Fruit fly (Drosophila melanogaster): ENCODE data around the gene CG6026.

CG6026 gene

DNA sequence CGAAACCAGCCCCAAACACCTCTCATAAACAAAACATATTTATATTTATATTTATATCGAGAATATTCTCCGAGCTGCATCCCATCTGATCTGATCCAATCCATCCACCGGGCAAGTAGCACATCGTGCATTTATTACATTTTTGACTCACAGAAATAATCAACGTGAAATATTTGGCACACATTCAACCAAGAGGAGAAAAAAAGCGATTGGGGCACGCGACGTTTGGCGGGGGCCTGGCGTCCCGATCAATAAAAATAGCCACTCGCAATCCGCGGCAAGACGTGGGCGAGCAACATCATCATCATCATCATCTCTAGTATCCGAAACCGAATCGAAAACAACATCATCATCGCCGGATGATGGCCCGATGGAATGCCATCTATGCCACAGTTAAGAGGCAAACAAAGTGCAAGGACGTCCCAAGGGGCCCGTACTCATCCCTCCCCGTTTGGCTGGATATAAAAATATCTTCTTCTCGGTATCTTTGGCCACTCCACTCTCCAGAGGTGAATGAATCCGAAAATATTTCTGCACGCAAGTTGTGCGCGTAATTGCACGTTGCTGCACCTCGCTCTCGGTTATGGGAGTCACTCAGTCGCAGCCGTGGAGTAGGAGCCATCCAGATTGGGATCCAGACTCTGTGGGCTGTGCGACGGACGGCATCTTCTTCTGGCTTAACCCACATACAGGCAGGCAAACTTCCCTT lies 47.5 kb downstream of the CG6026 start:
- TF ChIP-seq caup (GFP tag; optimal IDR thresholded peaks at IDR 0.05; ENCODE audit: severe bottlenecking) (no peak), cwo (GFP tag; optimal IDR thresholded peaks at IDR 0.05) (peak; percentile 50), dysf (GFP tag; IDR thresholded peaks at IDR 0.05) (no peak), pros (GFP tag; optimal IDR thresholded peaks at IDR 0.05) (no peak), CG11085 (GFP tag; IDR thresholded peaks at IDR 0.05) (no peak), vfl (GFP tag; optimal IDR thresholded peaks at IDR 0.05) (no peak), wek (GFP tag; optimal IDR thresholded peaks at IDR 0.05) (no peak), sd (tag; optimal IDR thresholded peaks at IDR 0.05) (peak; percentile 94), MBD-R2 (GFP tag; IDR thresholded peaks at IDR 0.05) (0 out of 2 replicates have a peak, but pooled peaks have one; percentile 14), CG10543 (GFP tag; optimal IDR thresholded peaks at IDR 0.05) (peak; percentile 8), D (optimal IDR thresholded peaks at IDR 0.05) (no peak), D (GFP tag; optimal IDR thresholded peaks at IDR 0.05) (no peak), sr (GFP tag; IDR thresholded peaks at IDR 0.05) (peak; percentile 93), CG13624 (GFP tag; optimal IDR thresholded peaks at IDR 0.05) (no peak), Ptx1 (GFP tag; IDR thresholded peaks at IDR 0.05) (no peak), CG4328 (GFP tag; optimal IDR thresholded peaks at IDR 0.05) (peak; percentile 13), CG7556 (GFP tag; optimal IDR thresholded peaks at IDR 0.05) (no peak), CG1024 (GFP tag; IDR thresholded peaks at IDR 0.05) (no peak), abd-A (tag; optimal IDR thresholded peaks at IDR 0.05) (peak; percentile 6), CG12659 (GFP tag; optimal IDR thresholded peaks at IDR 0.05) (no peak), Sry-β (GFP tag; optimal IDR thresholded peaks at IDR 0.05) (no peak), CG4707 (GFP tag; optimal IDR thresholded peaks at IDR 0.05) (no peak), cato (GFP tag; optimal IDR thresholded peaks at IDR 0.05; ENCODE audit: borderline replicate concordance) (no peak), az2 (GFP tag; optimal IDR thresholded peaks at IDR 0.05) (no peak), CG10462 (GFP tag; optimal IDR thresholded peaks at IDR 0.05) (no peak), CG4854 (GFP tag; optimal IDR thresholded peaks at IDR 0.05) (no peak), CG4404 (GFP tag; IDR thresholded peaks at IDR 0.05) (no peak), CG4617 (GFP tag; optimal IDR thresholded peaks at IDR 0.05; ENCODE audit: borderline replicate concordance) (no peak), CG11696 (GFP tag; IDR thresholded peaks at IDR 0.05) (no peak), CG12769 (tag; optimal IDR thresholded peaks at IDR 0.05) (peak; percentile 63), cg (GFP tag; optimal IDR thresholded peaks at IDR 0.05) (no peak), CG1602 (GFP tag; optimal IDR thresholded peaks at IDR 0.05) (no peak)

DNA sequence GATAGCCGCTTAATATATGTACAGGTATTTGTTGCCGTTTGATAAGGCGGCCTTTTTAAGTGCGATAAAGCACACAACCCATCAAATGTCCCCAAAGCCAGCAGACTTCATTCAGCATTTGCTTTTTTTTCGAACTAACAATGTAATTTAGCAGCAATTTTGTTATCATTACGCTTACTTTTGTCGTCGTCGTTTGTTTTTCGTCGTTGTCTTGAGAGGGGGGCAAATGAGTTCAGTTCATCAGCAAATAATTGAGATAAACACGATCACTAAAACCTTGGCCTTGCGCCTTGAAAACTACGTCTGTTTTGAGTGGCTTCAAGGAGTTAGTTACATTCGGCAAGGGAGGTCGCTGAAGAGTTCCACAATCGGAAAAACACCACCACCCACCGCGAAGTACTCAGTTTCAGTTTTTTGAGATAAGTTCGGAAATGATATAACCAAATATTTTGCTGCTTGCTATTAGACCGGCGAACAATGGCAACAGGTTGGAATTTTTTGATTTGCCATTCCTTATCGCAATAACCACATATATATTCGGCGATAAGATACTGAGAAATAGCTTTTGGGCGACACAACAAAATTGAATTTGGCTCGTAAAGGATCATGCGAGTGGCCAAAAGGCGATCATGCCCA lies 55.7 kb downstream of the CG6026 start:
- no peak for TF ChIP-seq CG3281 (GFP tag; optimal IDR thresholded peaks at IDR 0.05)
- TF ChIP-seq CG6689 (GFP tag; IDR thresholded peaks at IDR 0.05) = no peak
- TF ChIP-seq Jarid2 (GFP tag; optimal IDR thresholded peaks at IDR 0.05) = no peak
- no peak for TF ChIP-seq CG18476 (GFP tag; optimal IDR thresholded peaks at IDR 0.05)
- TF ChIP-seq CG10462 (GFP tag; optimal IDR thresholded peaks at IDR 0.05) = no peak
- no peak for TF ChIP-seq h (optimal IDR thresholded peaks at IDR 0.05)
- TF ChIP-seq ems (GFP tag; optimal IDR thresholded peaks at IDR 0.05) = no peak
- TF ChIP-seq luna (GFP tag; optimal IDR thresholded peaks at IDR 0.05) = no peak
- no peak for TF ChIP-seq CG6254 (GFP tag; optimal IDR thresholded peaks at IDR 0.05)
- peak; percentile 11 for TF ChIP-seq HmgZ (tag; optimal IDR thresholded peaks at IDR 0.05)
- no peak for TF ChIP-seq CG15011 (GFP tag; optimal IDR thresholded peaks at IDR 0.05)
- no peak for TF ChIP-seq CG10274 (GFP tag; optimal IDR thresholded peaks at IDR 0.05)
- TF ChIP-seq CG8290 (GFP tag; optimal IDR thresholded peaks at IDR 0.05) = no peak
- no peak for TF ChIP-seq CG8290 (tag; optimal IDR thresholded peaks at IDR 0.05)
- no peak for TF ChIP-seq CG18262 (tag; optimal IDR thresholded peaks at IDR 0.05)
- TF ChIP-seq Opbp (GFP tag; IDR thresholded peaks at IDR 0.05; ENCODE audit: partially characterized antibody) = no peak
- TF ChIP-seq CG6683 (GFP tag; optimal IDR thresholded peaks at IDR 0.05) = no peak
- TF ChIP-seq p53 (GFP tag; optimal IDR thresholded peaks at IDR 0.05) = no peak
- no peak for TF ChIP-seq seq (GFP tag; IDR thresholded peaks at IDR 0.05)
- no peak for TF ChIP-seq nmo (GFP tag; optimal IDR thresholded peaks at IDR 0.05)
